Worm (Caenorhabditis elegans) whole organism, young adult: ENCODE results near the gene F39H12.3.

ENCODE experiments used
- B0035.1 ChIP-seq: sonication (generic microtip); optimal IDR thresholded peaks from 2 replicates; lab custom pipeline; 2016; ENCODE audit warnings: missing genetic modification characterization, mild to moderate bottlenecking, missing compliant biosample characterization, missing genotype, missing genetic modification reagents
- C17E4.6 ChIP-seq: fragments of 200-800 bp; sonication (Bioruptor generic); IDR thresholded peaks from 2 replicates; pipeline ENCODE4 v1.3.6; 2022; ENCODE audit warnings: missing genetic modification reagents, missing genetic modification characterization, missing compliant biosample characterization
- F22D6.2 ChIP-seq: sonication (generic microtip); optimal IDR thresholded peaks from 2 replicates; lab custom pipeline; 2016; ENCODE audit warnings: mild to moderate bottlenecking, missing genetic modification characterization, missing compliant biosample characterization
- F33H1.4 ChIP-seq: fragments of 200-800 bp; sonication (Bioruptor generic); IDR thresholded peaks from 2 replicates; pipeline ENCODE4 v1.3.6; 2022; ENCODE audit warnings: missing genetic modification reagents, missing genetic modification characterization, missing compliant biosample characterization
- F37B4.10 ChIP-seq: fragments of 200-800 bp; sonication (Bioruptor generic); IDR thresholded peaks from 2 replicates; pipeline ENCODE4 v1.3.6; 2022; ENCODE audit warnings: missing genetic modification characterization, missing compliant biosample characterization
- F49E8.2 ChIP-seq: sonication (generic microtip); optimal IDR thresholded peaks from 3 replicates; lab custom pipeline; 2017; ENCODE audit warnings: missing genetic modification characterization, mild to moderate bottlenecking, missing compliant biosample characterization, antibody characterized with exemption, moderate library complexity; ENCODE audit not compliant: insufficient read depth
- F57A8.1 ChIP-seq: fragments of 200-800 bp; sonication (Bioruptor generic); optimal IDR thresholded peaks from 2 replicates; lab custom pipeline; 2018; ENCODE audit warnings: mild to moderate bottlenecking, missing genetic modification characterization, moderate library complexity, missing compliant biosample characterization
- K11D2.4 ChIP-seq: fragments of 200-800 bp; sonication (Bioruptor generic); IDR thresholded peaks from 2 replicates; pipeline ENCODE4 v1.3.6; 2022; ENCODE audit warnings: missing genetic modification reagents, missing genetic modification characterization, missing compliant biosample characterization
- T07F8.4 ChIP-seq: sonication (generic microtip); optimal IDR thresholded peaks from 2 replicates; lab custom pipeline; 2016; ENCODE audit warnings: mild to moderate bottlenecking, missing genetic modification characterization, moderate library complexity, missing compliant biosample characterization
- T26A5.8 ChIP-seq: sonication (generic microtip); optimal IDR thresholded peaks from 2 replicates; lab custom pipeline; 2016; ENCODE audit warnings: missing genetic modification characterization, missing compliant biosample characterization
- Y56A3A.18 ChIP-seq: fragments of 200-800 bp; sonication (Bioruptor generic); IDR thresholded peaks from 2 replicates; pipeline ENCODE4 v1.3.6; 2022; ENCODE audit warnings: missing genetic modification reagents, missing genetic modification characterization, missing compliant biosample characterization
- Y67H2A.10 ChIP-seq: fragments of 200-800 bp; sonication (Bioruptor generic); conservative IDR thresholded peaks from 2 replicates; pipeline ENCODE4 v1.3.6; 2022; ENCODE audit warnings: missing genetic modification reagents, missing genetic modification characterization, missing compliant biosample characterization
- atf-7 ChIP-seq: sonication (generic microtip); optimal IDR thresholded peaks from 2 replicates; lab custom pipeline; 2017; ENCODE audit warnings: mild to moderate bottlenecking, missing genetic modification characterization, missing compliant biosample characterization
- athp-1 ChIP-seq: sonication (generic microtip); optimal IDR thresholded peaks from 2 replicates; lab custom pipeline; 2017; ENCODE audit warnings: mild to moderate bottlenecking, missing genetic modification characterization, missing compliant biosample characterization
- attf-5 ChIP-seq: fragments of 200-800 bp; sonication (Bioruptor generic); optimal IDR thresholded peaks from 2 replicates; lab custom pipeline; 2018; ENCODE audit warnings: mild to moderate bottlenecking, missing genetic modification characterization, missing compliant biosample characterization
- bed-1 ChIP-seq: fragments of 200-800 bp; sonication (Bioruptor generic); IDR thresholded peaks from 2 replicates; pipeline ENCODE4 v1.3.6; 2022; ENCODE audit warnings: missing genetic modification reagents, missing genetic modification characterization, missing compliant biosample characterization
- bed-2 ChIP-seq: fragments of 200-800 bp; sonication (Bioruptor generic); IDR thresholded peaks from 2 replicates; pipeline ENCODE4 v1.3.6; 2022; ENCODE audit warnings: missing genetic modification reagents, missing genetic modification characterization, missing compliant biosample characterization
- ccch-3 ChIP-seq: fragments of 200-800 bp; sonication (Bioruptor generic); optimal IDR thresholded peaks from 2 replicates; lab custom pipeline; 2018; ENCODE audit warnings: mild to moderate bottlenecking, missing genetic modification characterization, missing compliant biosample characterization
- cebp-1 ChIP-seq, 2 experiments: fragments of 200-800 bp in 1 of 2; sonication (Bioruptor generic) in 1 of 2; sonication (generic microtip) in 1 of 2; IDR thresholded peaks in 1 of 2; optimal IDR thresholded peaks in 1 of 2; 2 replicates each; pipeline versions ENCODE4 v1.3.6 to Lab custom; 2017 to 2022; ENCODE audit warnings: missing compliant biosample characterization in 2 of 2, missing genetic modification characterization in 2 of 2, mild to moderate bottlenecking in 1 of 2, missing genetic modification reagents in 1 of 2, moderate library complexity in 1 of 2
- ceh-27 ChIP-seq: fragments of 200-800 bp; sonication (Bioruptor generic); optimal IDR thresholded peaks from 2 replicates; lab custom pipeline; 2018; ENCODE audit warnings: mild to moderate bottlenecking, missing genetic modification characterization, moderate library complexity, missing compliant biosample characterization
- ceh-40 ChIP-seq: fragments of 200-800 bp; sonication (Bioruptor generic); IDR thresholded peaks from 2 replicates; pipeline ENCODE4 v1.3.6; 2022; ENCODE audit warnings: missing genetic modification characterization, missing compliant biosample characterization
- ceh-91 ChIP-seq: fragments of 200-800 bp; sonication (Bioruptor generic); IDR thresholded peaks from 2 replicates; pipeline ENCODE4 v1.3.6; 2022; ENCODE audit warnings: missing genetic modification reagents, missing genetic modification characterization, missing compliant biosample characterization
- dox-1 ChIP-seq: fragments of 200-800 bp; sonication (Bioruptor generic); IDR thresholded peaks from 2 replicates; pipeline ENCODE4 v1.3.6; 2022; ENCODE audit warnings: missing genetic modification reagents, missing genetic modification characterization, missing compliant biosample characterization
- egl-18 ChIP-seq: fragments of 200-800 bp; sonication (Bioruptor generic); IDR thresholded peaks from 2 replicates; pipeline ENCODE4 v1.3.6; 2022; ENCODE audit warnings: missing genetic modification reagents, missing genetic modification characterization, missing compliant biosample characterization
- egrh-3 ChIP-seq: fragments of 200-800 bp; sonication (Bioruptor generic); IDR thresholded peaks from 2 replicates; pipeline ENCODE4 v1.3.6; 2022; ENCODE audit warnings: missing genetic modification reagents, missing genetic modification characterization, missing compliant biosample characterization
- fkh-3 ChIP-seq: sonication (generic microtip); optimal IDR thresholded peaks from 2 replicates; lab custom pipeline; 2016; ENCODE audit warnings: mild to moderate bottlenecking, missing genetic modification characterization, missing compliant biosample characterization
- hlh-26 ChIP-seq: fragments of 200-800 bp; sonication (Bioruptor generic); conservative IDR thresholded peaks from 2 replicates; pipeline ENCODE4 v1.3.6; 2022; ENCODE audit warnings: missing genetic modification reagents, missing genetic modification characterization, missing compliant biosample characterization
- lag-1 ChIP-seq: fragments of 200-800 bp; sonication (Bioruptor generic); IDR thresholded peaks from 2 replicates; pipeline ENCODE4 v1.3.6; 2022; ENCODE audit warnings: missing genetic modification reagents, missing genetic modification characterization, missing compliant biosample characterization
- lin-40 ChIP-seq: sonication (generic microtip); optimal IDR thresholded peaks from 2 replicates; lab custom pipeline; 2016; ENCODE audit warnings: missing genetic modification characterization, mild to moderate bottlenecking, missing compliant biosample characterization, missing genotype, missing genetic modification reagents
- madf-10 ChIP-seq: sonication (generic microtip); optimal IDR thresholded peaks from 2 replicates; lab custom pipeline; 2016; ENCODE audit warnings: mild to moderate bottlenecking, missing genetic modification characterization, missing compliant biosample characterization
- madf-6 ChIP-seq: fragments of 200-800 bp; sonication (Bioruptor generic); IDR thresholded peaks from 2 replicates; pipeline ENCODE4 v1.3.6; 2022; ENCODE audit warnings: missing genetic modification reagents, missing genetic modification characterization, missing compliant biosample characterization
- madf-8 ChIP-seq: fragments of 200-800 bp; sonication (Bioruptor generic); conservative IDR thresholded peaks from 2 replicates; pipeline ENCODE4 v1.3.6; 2022; ENCODE audit warnings: missing genetic modification reagents, missing genetic modification characterization, missing compliant biosample characterization
- mcd-1 ChIP-seq: fragments of 200-800 bp; sonication (Bioruptor generic); IDR thresholded peaks from 2 replicates; pipeline ENCODE4 v1.3.6; 2022; ENCODE audit warnings: missing genetic modification reagents, missing genetic modification characterization, missing compliant biosample characterization
- mel-28 ChIP-seq: sonication (generic microtip); optimal IDR thresholded peaks from 2 replicates; lab custom pipeline; 2016; ENCODE audit warnings: borderline replicate concordance, mild to moderate bottlenecking, missing genetic modification characterization, missing compliant biosample characterization
- mes-4 ChIP-seq: sonication (generic microtip); optimal IDR thresholded peaks from 2 replicates; lab custom pipeline; 2016; ENCODE audit warnings: missing genotype, missing genetic modification characterization, missing compliant biosample characterization
- nfya-1 ChIP-seq: sonication (generic microtip); optimal IDR thresholded peaks from 2 replicates; lab custom pipeline; 2017; ENCODE audit warnings: antibody characterized with exemption, missing compliant biosample characterization, missing genetic modification characterization, borderline replicate concordance; ENCODE audit not compliant: insufficient read depth
- pbrm-1 ChIP-seq: fragments of 200-800 bp; sonication (Bioruptor generic); IDR thresholded peaks from 2 replicates; pipeline ENCODE4 v1.3.6; 2022; ENCODE audit warnings: missing genetic modification reagents, missing genetic modification characterization, missing compliant biosample characterization
- pha-4 ChIP-seq: fragments of 150-350 bp; sonication (generic microtip); optimal IDR thresholded peaks from 2 replicates; lab custom pipeline; 2014; ENCODE audit warnings: missing biosample characterization, missing genetic modification reagents, missing genetic modification characterization
- rcor-1 ChIP-seq: fragments of 200-800 bp; sonication (Bioruptor generic); IDR thresholded peaks from 2 replicates; pipeline ENCODE4 v1.3.6; 2022; ENCODE audit warnings: missing genetic modification reagents, missing genetic modification characterization, missing compliant biosample characterization
- repo-1 ChIP-seq: sonication (generic microtip); optimal IDR thresholded peaks from 2 replicates; lab custom pipeline; 2017; ENCODE audit warnings: mild to moderate bottlenecking, missing genetic modification characterization, missing compliant biosample characterization
- rpc-1 ChIP-seq, 2 experiments: fragments of 150-350 bp in 1 of 2; sonication (generic microtip) in 1 of 2; optimal IDR thresholded peaks; 2 replicates each; lab custom pipeline; 2014 to 2018; ENCODE audit warnings: missing biosample characterization in 1 of 2, missing genetic modification characterization in 1 of 2, missing genetic modification reagents in 1 of 2, missing genotype in 1 of 2
- snpc-1.1 ChIP-seq: sonication (generic microtip); optimal IDR thresholded peaks from 2 replicates; lab custom pipeline; 2017; ENCODE audit warnings: missing genetic modification characterization, mild to moderate bottlenecking, missing compliant biosample characterization, antibody characterized with exemption, moderate library complexity, missing genotype, missing genetic modification reagents; ENCODE audit not compliant: insufficient read depth
- tbx-9 ChIP-seq: sonication (generic microtip); optimal IDR thresholded peaks from 2 replicates; lab custom pipeline; 2016; ENCODE audit warnings: borderline replicate concordance, missing genetic modification characterization, inconsistent platforms, missing compliant biosample characterization
- tlf-1 ChIP-seq: fragments of 200-800 bp; sonication (Bioruptor generic); optimal IDR thresholded peaks from 2 replicates; lab custom pipeline; 2018; ENCODE audit warnings: mild to moderate bottlenecking, missing genetic modification characterization, missing compliant biosample characterization
- zim-3 ChIP-seq: sonication (generic microtip); optimal IDR thresholded peaks from 2 replicates; lab custom pipeline; 2017; ENCODE audit warnings: mild to moderate bottlenecking, missing genetic modification characterization, moderate library complexity, missing compliant biosample characterization
- ztf-28 ChIP-seq: fragments of 200-800 bp; sonication (Bioruptor generic); IDR thresholded peaks from 2 replicates; pipeline ENCODE4 v1.3.6; 2022; ENCODE audit warnings: missing genetic modification reagents, missing genetic modification characterization, missing compliant biosample characterization

The F39H12.3 gene

DNA sequence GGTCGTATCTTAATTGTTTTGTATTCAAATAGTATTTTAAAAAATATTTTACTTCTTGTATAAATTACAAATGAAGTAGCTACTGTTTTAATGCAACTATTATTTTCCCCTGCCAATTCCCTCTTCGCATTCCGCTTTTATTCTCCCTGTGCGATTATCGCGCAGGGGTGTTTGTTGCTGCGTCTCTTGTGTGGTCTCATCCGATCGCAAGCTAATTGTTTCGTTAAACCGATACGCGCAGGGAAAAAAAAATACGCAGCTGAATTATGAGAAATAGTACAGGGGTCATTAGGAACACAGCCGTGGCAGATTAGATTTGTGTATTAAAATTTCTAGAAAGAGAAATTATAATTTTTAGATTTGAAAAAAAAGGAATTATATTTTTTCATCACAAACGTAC, 34.8 kb downstream of the F39H12.3 start (continued):
- TF ChIP-seq egl-18 (GFP tag; lab: Robert Waterston, UW) = peak; percentile 87
- peak; percentile 96 for TF ChIP-seq pha-4 (tag; lab: Kevin White, UChicago)
- peak; percentile 99 for TF ChIP-seq dox-1 (GFP tag; lab: Robert Waterston, UW)
- peak; percentile 98 for TF ChIP-seq tlf-1 (GFP tag; lab: Kevin White, UChicago)
- peak; percentile 26; the same call in 1 of the 2 replicates for TF ChIP-seq ceh-40 (GFP tag; lab: Robert Waterston, UW)
- 0 out of 2 replicates have a peak, but pooled peaks have one; percentile 52 for TF ChIP-seq ztf-28 (GFP tag; lab: Robert Waterston, UW)
- TF ChIP-seq zim-3 (tag; lab: Kevin White, UChicago) = no peak
- TF ChIP-seq hlh-26 (GFP tag; lab: Robert Waterston, UW) = no peak
- TF ChIP-seq B0035.1 (tag; lab: Kevin White, UChicago) = peak; percentile 93
- peak; percentile 55 for TF ChIP-seq egrh-3 (GFP tag; lab: Robert Waterston, UW)
- peak; percentile 95 for TF ChIP-seq madf-10 (tag; lab: Kevin White, UChicago)
- TF ChIP-seq rpc-1 (optimal IDR thresholded peaks at IDR 0.05; lab: Kevin White, UChicago) = peak; percentile 4
- no peak for TF ChIP-seq rpc-1 (tag; optimal IDR thresholded peaks at IDR 0.05; lab: Kevin White, UChicago)
- TF ChIP-seq C17E4.6 (GFP tag; lab: Robert Waterston, UW) = peak; percentile 74; the same call in 1 of the 2 replicates
- TF ChIP-seq ceh-27 (GFP tag; lab: Kevin White, UChicago) = peak; percentile 98
- TF ChIP-seq mel-28 (tag; lab: Kevin White, UChicago) = peak; percentile 70
- TF ChIP-seq snpc-1.1 = no peak
- TF ChIP-seq tbx-9 (tag; lab: Kevin White, UChicago) = no peak
- peak; percentile 93 for TF ChIP-seq attf-5 (GFP tag; lab: Kevin White, UChicago)
- peak; percentile 98 for TF ChIP-seq K11D2.4 (GFP tag; lab: Robert Waterston, UW)
- TF ChIP-seq T07F8.4 = peak; percentile 90
- TF ChIP-seq mes-4 = no peak
- TF ChIP-seq pbrm-1 (GFP tag; lab: Robert Waterston, UW) = peak; percentile 97
- peak; percentile 92 for TF ChIP-seq mcd-1 (GFP tag; lab: Robert Waterston, UW)
- no peak for TF ChIP-seq fkh-3
- TF ChIP-seq bed-2 = peak; percentile 64; the same call in 1 of the 2 replicates
- TF ChIP-seq repo-1 = peak; percentile 98
- TF ChIP-seq nfya-1 (tag; lab: Kevin White, UChicago) = no peak
- peak; percentile 93 for TF ChIP-seq F22D6.2 (tag; lab: Kevin White, UChicago)
- TF ChIP-seq F49E8.2 = no peak
- TF ChIP-seq bed-1 (GFP tag; lab: Robert Waterston, UW) = 0 out of 2 replicates have a peak, but pooled peaks have one; percentile 82
- TF ChIP-seq cebp-1 (GFP tag; IDR thresholded peaks at IDR 0.05; lab: Robert Waterston, UW) = peak; percentile 86
- TF ChIP-seq cebp-1 (tag; optimal IDR thresholded peaks at IDR 0.05; lab: Kevin White, UChicago) = peak; percentile 97
- TF ChIP-seq rcor-1 (GFP tag; lab: Robert Waterston, UW) = peak; percentile 96
- TF ChIP-seq atf-7 (tag; lab: Kevin White, UChicago) = peak; percentile 98
- peak; percentile 43 for TF ChIP-seq athp-1
- 0 out of 2 replicates have a peak, but pooled peaks have one; percentile 83 for TF ChIP-seq F37B4.10 (GFP tag; lab: Robert Waterston, UW)
- TF ChIP-seq ccch-3 (GFP tag; lab: Kevin White, UChicago) = peak; percentile 68
- TF ChIP-seq madf-8 = no peak
- peak; percentile 94 for TF ChIP-seq F57A8.1 (GFP tag; lab: Kevin White, UChicago)
- peak; percentile 42; the same call in 1 of the 2 replicates for TF ChIP-seq Y67H2A.10
- peak; percentile 92 for TF ChIP-seq lag-1 (GFP tag; lab: Robert Waterston, UW)
- peak; percentile 39; the same call in 1 of the 2 replicates for TF ChIP-seq madf-6 (GFP tag; lab: Robert Waterston, UW)
- TF ChIP-seq Y56A3A.18 = peak; percentile 96
- TF ChIP-seq F33H1.4 (GFP tag; lab: Robert Waterston, UW) = 0 out of 2 replicates have a peak, but pooled peaks have one; percentile 13
- no peak for TF ChIP-seq ceh-91 (GFP tag; lab: Robert Waterston, UW)
- TF ChIP-seq T26A5.8 (tag; lab: Kevin White, UChicago) = no peak
- peak; percentile 100 for TF ChIP-seq lin-40 (tag; lab: Kevin White, UChicago)
